Worm (Caenorhabditis elegans): ENCODE results near the gene tofu-7.

DNA sequence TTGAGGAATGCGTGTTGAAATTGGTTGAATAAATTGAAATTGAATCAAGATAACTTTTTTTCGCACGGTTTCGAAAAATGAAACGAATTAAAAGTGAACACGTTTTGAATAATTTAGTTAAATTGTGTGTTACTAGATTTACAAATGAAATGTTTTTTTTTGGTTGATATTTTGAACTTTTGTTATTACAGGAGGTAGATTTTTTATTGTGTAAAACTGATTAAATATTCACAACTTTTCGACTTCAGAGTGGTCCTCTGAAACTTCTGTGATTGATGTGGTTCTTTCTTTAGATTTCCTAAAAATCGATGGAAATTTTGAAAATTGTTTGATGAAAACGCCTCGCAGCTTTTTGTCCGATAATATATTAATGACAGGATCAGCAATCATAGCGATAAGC lies 8.4 kb downstream of the tofu-7 start, which contains the start of gene ZK418.13:
- TF ChIP-seq daf-12 (tag; optimal IDR thresholded peaks at IDR 0.05) (no peak), unc-39 (tag; optimal IDR thresholded peaks at IDR 0.05) (no peak)

Measured in whole organism, L4 larva.